Worm (Caenorhabditis elegans) whole organism, young adult: ENCODE data around the gene B0280.11.

Source experiments
- B0261.1 ChIP-seq: sonication (generic microtip); optimal IDR thresholded peaks from 2 replicates; lab custom pipeline; 2016; ENCODE audit warnings: mild to moderate bottlenecking, missing genetic modification characterization, moderate library complexity, missing compliant biosample characterization
- B0336.3 ChIP-seq: fragments of 200-800 bp; sonication (Bioruptor generic); IDR thresholded peaks from 2 replicates; pipeline ENCODE4 v1.3.6; 2022; ENCODE audit warnings: missing genetic modification characterization, missing compliant biosample characterization
- C17E4.6 ChIP-seq: fragments of 200-800 bp; sonication (Bioruptor generic); IDR thresholded peaks from 2 replicates; pipeline ENCODE4 v1.3.6; 2022; ENCODE audit warnings: missing genetic modification reagents, missing genetic modification characterization, missing compliant biosample characterization
- F22D6.2 ChIP-seq: sonication (generic microtip); optimal IDR thresholded peaks from 2 replicates; lab custom pipeline; 2016; ENCODE audit warnings: mild to moderate bottlenecking, missing genetic modification characterization, missing compliant biosample characterization
- F33H1.4 ChIP-seq: fragments of 200-800 bp; sonication (Bioruptor generic); IDR thresholded peaks from 2 replicates; pipeline ENCODE4 v1.3.6; 2022; ENCODE audit warnings: missing genetic modification reagents, missing genetic modification characterization, missing compliant biosample characterization
- F49E8.2 ChIP-seq: sonication (generic microtip); optimal IDR thresholded peaks from 3 replicates; lab custom pipeline; 2017; ENCODE audit warnings: missing genetic modification characterization, mild to moderate bottlenecking, missing compliant biosample characterization, antibody characterized with exemption, moderate library complexity; ENCODE audit not compliant: insufficient read depth
- F55B11.4 ChIP-seq: sonication (generic microtip); optimal IDR thresholded peaks from 2 replicates; lab custom pipeline; 2016; ENCODE audit warnings: missing compliant biosample characterization, missing genetic modification characterization, borderline replicate concordance; ENCODE audit not compliant: insufficient read depth
- Y79H2A.3 ChIP-seq: fragments of 200-800 bp; sonication (Bioruptor generic); conservative IDR thresholded peaks from 2 replicates; pipeline ENCODE4 v1.3.6; 2022; ENCODE audit warnings: missing genetic modification reagents, missing genetic modification characterization, missing compliant biosample characterization
- akir-1 ChIP-seq: fragments of 200-800 bp; sonication (Bioruptor generic); optimal IDR thresholded peaks from 2 replicates; lab custom pipeline; 2018; ENCODE audit warnings: mild to moderate bottlenecking, missing genetic modification characterization, moderate library complexity, missing compliant biosample characterization
- ama-1 ChIP-seq, 3 experiments: fragments of 150-350 bp in 1 of 3; sonication (generic microtip) in 2 of 3; optimal IDR thresholded peaks; 2 replicates each; lab custom pipeline; 2014 to 2018; ENCODE audit warnings: missing biosample characterization in 2 of 3, missing genetic modification characterization in 2 of 3, missing genetic modification reagents in 2 of 3
- aptf-2 ChIP-seq: fragments of 200-800 bp; sonication (Bioruptor generic); conservative IDR thresholded peaks from 2 replicates; pipeline ENCODE4 v1.3.6; 2022; ENCODE audit warnings: missing genetic modification reagents, missing genetic modification characterization, missing compliant biosample characterization
- aptf-3 ChIP-seq: fragments of 200-800 bp; sonication (Bioruptor generic); IDR thresholded peaks from 2 replicates; pipeline ENCODE4 v1.3.6; 2022; ENCODE audit warnings: missing genetic modification characterization, missing compliant biosample characterization
- cebp-2 ChIP-seq: fragments of 200-800 bp; sonication (Bioruptor generic); IDR thresholded peaks from 2 replicates; pipeline ENCODE4 v1.3.6; 2022; ENCODE audit warnings: missing genetic modification characterization, missing compliant biosample characterization
- ceh-100 ChIP-seq: fragments of 200-800 bp; sonication (Bioruptor generic); IDR thresholded peaks from 2 replicates; pipeline ENCODE4 v1.3.6; 2022; ENCODE audit warnings: missing genetic modification reagents, missing genetic modification characterization, missing compliant biosample characterization
- ceh-27 ChIP-seq: fragments of 200-800 bp; sonication (Bioruptor generic); optimal IDR thresholded peaks from 2 replicates; lab custom pipeline; 2018; ENCODE audit warnings: mild to moderate bottlenecking, missing genetic modification characterization, moderate library complexity, missing compliant biosample characterization
- ceh-58 ChIP-seq: fragments of 200-800 bp; sonication (Bioruptor generic); IDR thresholded peaks from 2 replicates; pipeline ENCODE4 v1.3.6; 2022; ENCODE audit warnings: missing genetic modification characterization, missing compliant biosample characterization
- chd-7 ChIP-seq: sonication (generic microtip); optimal IDR thresholded peaks from 2 replicates; lab custom pipeline; 2016; ENCODE audit warnings: mild to moderate bottlenecking, missing genetic modification characterization, moderate library complexity, missing compliant biosample characterization
- dox-1 ChIP-seq: fragments of 200-800 bp; sonication (Bioruptor generic); IDR thresholded peaks from 2 replicates; pipeline ENCODE4 v1.3.6; 2022; ENCODE audit warnings: missing genetic modification reagents, missing genetic modification characterization, missing compliant biosample characterization
- dpff-1 ChIP-seq: sonication (generic microtip); optimal IDR thresholded peaks from 2 replicates; lab custom pipeline; 2017; ENCODE audit warnings: mild to moderate bottlenecking, missing genetic modification characterization, missing compliant biosample characterization
- egl-44 ChIP-seq: fragments of 200-800 bp; sonication (Bioruptor generic); IDR thresholded peaks from 2 replicates; pipeline ENCODE4 v1.3.6; 2022; ENCODE audit warnings: missing genetic modification reagents, missing genetic modification characterization, missing compliant biosample characterization
- egrh-3 ChIP-seq: fragments of 200-800 bp; sonication (Bioruptor generic); IDR thresholded peaks from 2 replicates; pipeline ENCODE4 v1.3.6; 2022; ENCODE audit warnings: missing genetic modification reagents, missing genetic modification characterization, missing compliant biosample characterization
- ekl-4 ChIP-seq: fragments of 200-800 bp; sonication (Bioruptor generic); IDR thresholded peaks from 2 replicates; pipeline ENCODE4 v1.3.6; 2022; ENCODE audit warnings: missing genetic modification reagents, missing genetic modification characterization, missing compliant biosample characterization
- gei-17 ChIP-seq: fragments of 200-800 bp; sonication (Bioruptor generic); optimal IDR thresholded peaks from 2 replicates; lab custom pipeline; 2018; ENCODE audit warnings: mild to moderate bottlenecking, missing genetic modification characterization, missing compliant biosample characterization
- hmg-1.2 ChIP-seq: fragments of 200-800 bp; sonication (Bioruptor generic); IDR thresholded peaks from 2 replicates; pipeline ENCODE4 v1.3.6; 2022; ENCODE audit warnings: missing genetic modification reagents, missing genetic modification characterization, missing compliant biosample characterization
- hsf-1 ChIP-seq: fragments of 200-800 bp; sonication (Bioruptor generic); IDR thresholded peaks from 2 replicates; pipeline ENCODE4 v1.3.6; 2022; ENCODE audit warnings: missing genetic modification reagents, missing genetic modification characterization, missing compliant biosample characterization
- let-526 ChIP-seq: fragments of 200-800 bp; sonication (Bioruptor generic); IDR thresholded peaks from 2 replicates; pipeline ENCODE4 v1.3.6; 2022; ENCODE audit warnings: missing genetic modification reagents, missing genetic modification characterization, missing compliant biosample characterization
- let-607 ChIP-seq, 2 experiments: fragments of 200-800 bp in 1 of 2; sonication (Bioruptor generic) in 1 of 2; sonication (generic microtip) in 1 of 2; optimal IDR thresholded peaks; 2 replicates each; lab custom pipeline; 2016 to 2018; ENCODE audit warnings: mild to moderate bottlenecking in 2 of 2, missing compliant biosample characterization in 2 of 2, missing genetic modification characterization in 2 of 2, moderate library complexity in 2 of 2, missing genotype in 1 of 2
- lin-26 ChIP-seq: fragments of 200-800 bp; sonication (Bioruptor generic); IDR thresholded peaks from 2 replicates; pipeline ENCODE4 v1.3.6; 2022; ENCODE audit warnings: missing genetic modification reagents, missing genetic modification characterization, missing compliant biosample characterization
- lin-35 ChIP-seq, 3 experiments: fragments of 150-350 bp in 2 of 3; sonication (generic microtip) in 1 of 3; optimal IDR thresholded peaks; 2 replicates each; lab custom pipeline; 2014 to 2018; ENCODE audit warnings: missing biosample characterization in 3 of 3, missing genetic modification characterization in 3 of 3, missing genetic modification reagents in 3 of 3
- lsl-1 ChIP-seq: fragments of 200-800 bp; sonication (Bioruptor generic); optimal IDR thresholded peaks from 2 replicates; lab custom pipeline; 2018; ENCODE audit warnings: mild to moderate bottlenecking, missing genetic modification characterization, moderate library complexity, missing compliant biosample characterization
- madf-6 ChIP-seq: fragments of 200-800 bp; sonication (Bioruptor generic); IDR thresholded peaks from 2 replicates; pipeline ENCODE4 v1.3.6; 2022; ENCODE audit warnings: missing genetic modification reagents, missing genetic modification characterization, missing compliant biosample characterization
- mxl-1 ChIP-seq: sonication (generic microtip); optimal IDR thresholded peaks from 2 replicates; lab custom pipeline; 2016; ENCODE audit warnings: missing genetic modification characterization, missing compliant biosample characterization
- nfyb-1 ChIP-seq: fragments of 200-800 bp; sonication (Bioruptor generic); IDR thresholded peaks from 2 replicates; pipeline ENCODE4 v1.3.6; 2022; ENCODE audit warnings: missing genetic modification reagents, missing genetic modification characterization, missing compliant biosample characterization
- nhr-80 ChIP-seq: sonication (generic microtip); optimal IDR thresholded peaks from 2 replicates; lab custom pipeline; 2016; ENCODE audit warnings: missing genetic modification characterization, missing compliant biosample characterization
- pbrm-1 ChIP-seq: fragments of 200-800 bp; sonication (Bioruptor generic); IDR thresholded peaks from 2 replicates; pipeline ENCODE4 v1.3.6; 2022; ENCODE audit warnings: missing genetic modification reagents, missing genetic modification characterization, missing compliant biosample characterization
- repo-1 ChIP-seq: sonication (generic microtip); optimal IDR thresholded peaks from 2 replicates; lab custom pipeline; 2017; ENCODE audit warnings: mild to moderate bottlenecking, missing genetic modification characterization, missing compliant biosample characterization
- sea-2 ChIP-seq: fragments of 200-800 bp; sonication (Bioruptor generic); IDR thresholded peaks from 2 replicates; pipeline ENCODE4 v1.3.6; 2022; ENCODE audit warnings: missing genetic modification characterization, missing compliant biosample characterization
- snpc-1.1 ChIP-seq: sonication (generic microtip); optimal IDR thresholded peaks from 2 replicates; lab custom pipeline; 2017; ENCODE audit warnings: missing genetic modification characterization, mild to moderate bottlenecking, missing compliant biosample characterization, antibody characterized with exemption, moderate library complexity, missing genotype, missing genetic modification reagents; ENCODE audit not compliant: insufficient read depth
- snpc-4 ChIP-seq, 5 experiments: fragments of 150-350 bp in 1 of 5; sonication (generic microtip) in 4 of 5; optimal IDR thresholded peaks; 2 replicates each; lab custom pipeline; 2014 to 2018; ENCODE audit warnings: missing genetic modification characterization in 5 of 5, missing biosample characterization in 3 of 5, antibody characterized with exemption in 2 of 5, mild to moderate bottlenecking in 2 of 5, missing compliant biosample characterization in 2 of 5, missing genotype in 2 of 5, moderate library complexity in 2 of 5, missing genetic modification reagents in 1 of 5
- somi-1 ChIP-seq: fragments of 200-800 bp; sonication (Bioruptor generic); optimal IDR thresholded peaks from 2 replicates; lab custom pipeline; 2018; ENCODE audit warnings: mild to moderate bottlenecking, missing genetic modification characterization, missing compliant biosample characterization
- tbp1 ChIP-seq: fragments of 200-800 bp; sonication (Bioruptor generic); optimal IDR thresholded peaks from 2 replicates; lab custom pipeline; 2018; ENCODE audit warnings: mild to moderate bottlenecking, missing genetic modification characterization, missing compliant biosample characterization
- tlf-1 ChIP-seq: fragments of 200-800 bp; sonication (Bioruptor generic); optimal IDR thresholded peaks from 2 replicates; lab custom pipeline; 2018; ENCODE audit warnings: mild to moderate bottlenecking, missing genetic modification characterization, missing compliant biosample characterization
- zfh-2 ChIP-seq: fragments of 200-800 bp; sonication (Bioruptor generic); conservative IDR thresholded peaks from 2 replicates; pipeline ENCODE4 v1.3.6; 2022; ENCODE audit warnings: missing genetic modification reagents, missing genetic modification characterization, missing compliant biosample characterization
- ztf-18 ChIP-seq: sonication (generic microtip); optimal IDR thresholded peaks from 2 replicates; lab custom pipeline; 2016; ENCODE audit warnings: missing genotype, mild to moderate bottlenecking, missing genetic modification characterization, missing compliant biosample characterization
- ztf-22 ChIP-seq: fragments of 200-800 bp; sonication (Bioruptor generic); optimal IDR thresholded peaks from 2 replicates; lab custom pipeline; 2018; ENCODE audit warnings: mild to moderate bottlenecking, missing genetic modification characterization, moderate library complexity, missing compliant biosample characterization
- ztf-3 ChIP-seq: fragments of 200-800 bp; sonication (Bioruptor generic); optimal IDR thresholded peaks from 2 replicates; lab custom pipeline; 2018; ENCODE audit warnings: mild to moderate bottlenecking, missing genetic modification characterization, missing compliant biosample characterization
- ztf-6 ChIP-seq: fragments of 200-800 bp; sonication (Bioruptor generic); IDR thresholded peaks from 2 replicates; pipeline ENCODE4 v1.3.6; 2022; ENCODE audit warnings: missing genetic modification reagents, missing genetic modification characterization, missing compliant biosample characterization

B0280.11 gene

DNA sequence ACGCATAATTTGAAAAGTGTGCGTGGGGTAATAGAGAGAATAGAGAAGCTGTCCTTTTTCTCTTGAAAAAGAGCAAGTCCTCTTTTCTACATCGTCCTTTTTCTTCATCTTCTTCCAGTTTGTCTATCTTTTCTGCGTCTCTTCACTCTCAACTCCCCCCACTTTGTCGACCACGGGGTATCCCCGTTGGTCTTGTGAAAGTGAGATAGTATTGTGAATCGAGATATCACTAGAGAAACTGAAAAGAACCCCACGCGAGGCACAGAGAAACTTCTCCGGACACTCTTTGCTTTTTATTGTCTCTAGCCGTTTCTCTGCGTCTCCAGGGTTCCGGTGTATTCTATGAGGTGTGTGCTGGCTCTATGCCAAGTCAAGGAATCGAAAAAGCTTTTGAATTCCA is 17.6 kb upstream of the B0280.11 start (continued):
- TF ChIP-seq repo-1 (tag; lab: Kevin White, UChicago) (peak; percentile 55), Y79H2A.3 (GFP tag; lab: Robert Waterston, UW) (0 out of 2 replicates have a peak, but pooled peaks have one; percentile 44), nfyb-1 (GFP tag; lab: Robert Waterston, UW) (peak; percentile 90), let-526 (GFP tag; lab: Robert Waterston, UW) (peak; percentile 12; the same call in 1 of the 2 replicates), aptf-2 (GFP tag; lab: Robert Waterston, UW) (no peak), somi-1 (GFP tag; lab: Kevin White, UChicago) (peak; percentile 80), lin-26 (GFP tag; lab: Robert Waterston, UW) (0 out of 2 replicates have a peak, but pooled peaks have one; percentile 43), ztf-22 (GFP tag; lab: Kevin White, UChicago) (no peak), lsl-1 (peak; percentile 3), aptf-3 (GFP tag; lab: Robert Waterston, UW) (no peak), lin-35 (GFP tag; optimal IDR thresholded peaks at IDR 0.05; lab: Kevin White, UChicago) (peak in 1 of 3 experiments; percentile 75), ztf-6 (GFP tag; lab: Robert Waterston, UW) (no peak), nhr-80 (peak; percentile 77), hsf-1 (GFP tag; lab: Robert Waterston, UW) (peak; percentile 85), pbrm-1 (peak; percentile 82), ceh-58 (no peak), F22D6.2 (tag; lab: Kevin White, UChicago) (peak; percentile 3), chd-7 (tag; lab: Kevin White, UChicago) (peak; percentile 87), dpff-1 (no peak), ceh-27 (peak; percentile 83), gei-17 (GFP tag; lab: Kevin White, UChicago) (peak; percentile 12), F33H1.4 (GFP tag; lab: Robert Waterston, UW) (peak; percentile 25; the same call in 1 of the 2 replicates), F49E8.2 (tag; lab: Kevin White, UChicago) (no peak), tlf-1 (GFP tag; lab: Kevin White, UChicago) (peak; percentile 60), C17E4.6 (0 out of 2 replicates have a peak, but pooled peaks have one; percentile 19), egrh-3 (GFP tag; lab: Robert Waterston, UW) (peak; percentile 60; the same call in 1 of the 2 replicates), cebp-2 (GFP tag; lab: Robert Waterston, UW) (no peak), dox-1 (GFP tag; lab: Robert Waterston, UW) (peak; percentile 73), akir-1 (no peak), ztf-18 (peak; percentile 18), hmg-1.2 (GFP tag; lab: Robert Waterston, UW) (peak; percentile 94), egl-44 (GFP tag; lab: Robert Waterston, UW) (no peak), sea-2 (GFP tag; lab: Robert Waterston, UW) (no peak), mxl-1 (tag; lab: Kevin White, UChicago) (no peak), ztf-3 (GFP tag; lab: Kevin White, UChicago) (peak; percentile 45), ekl-4 (GFP tag; lab: Robert Waterston, UW) (peak; percentile 85), snpc-1.1 (tag; lab: Kevin White, UChicago) (no peak), ceh-100 (0 out of 2 replicates have a peak, but pooled peaks have one; percentile 44), let-607 (tag; optimal IDR thresholded peaks at IDR 0.05; lab: Kevin White, UChicago) (peak; percentile 63 to 70), madf-6 (GFP tag; lab: Robert Waterston, UW) (0 out of 2 replicates have a peak, but pooled peaks have one; percentile 18), tbp1 (peak; percentile 51), snpc-4 (GFP tag; optimal IDR thresholded peaks at IDR 0.05; lab: Kevin White, UChicago) (peak; percentile 52), snpc-4 (tag; optimal IDR thresholded peaks at IDR 0.05; lab: Kevin White, UChicago) (peak; percentile 28 to 74 (median 59)), B0336.3 (GFP tag; lab: Robert Waterston, UW) (peak; percentile 87), ama-1 (optimal IDR thresholded peaks at IDR 0.05; lab: Kevin White, UChicago) (peak; percentile 3), ama-1 (GFP tag; optimal IDR thresholded peaks at IDR 0.05; lab: Kevin White, UChicago) (no peak), B0261.1 (tag; lab: Kevin White, UChicago) (no peak), zfh-2 (GFP tag; lab: Robert Waterston, UW) (peak; percentile 81), F55B11.4 (tag; lab: Kevin White, UChicago) (no peak)
